Fruit fly (Drosophila melanogaster): ENCODE measurements around the gene nebu.

nebu gene

DNA sequence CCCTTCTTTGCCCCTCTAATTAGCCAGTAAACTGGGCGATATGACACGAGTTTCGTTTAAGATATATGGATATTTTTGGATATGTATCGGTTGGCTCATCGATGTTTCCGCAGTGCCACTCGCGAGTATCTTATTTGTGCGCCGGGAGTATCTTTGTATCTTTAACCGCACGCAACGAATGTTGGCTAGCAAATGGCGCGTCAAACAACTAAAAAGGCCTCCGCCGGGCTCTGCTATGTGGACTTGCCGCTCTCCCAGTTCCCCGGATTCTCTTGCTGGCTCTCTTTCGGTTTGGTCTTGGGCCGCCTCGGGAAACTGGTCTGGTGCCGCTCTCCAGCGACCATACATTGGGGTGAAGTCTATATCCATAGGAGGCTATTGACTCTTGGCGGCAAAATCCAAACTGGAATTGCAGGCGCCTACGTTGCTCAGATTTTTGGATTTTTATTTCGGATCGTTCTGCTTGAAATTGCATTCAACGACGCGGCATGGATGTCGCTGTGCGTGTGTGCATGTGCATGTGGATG, 10.5 kb downstream of the nebu start:
- TF ChIP-seq OdsH (GFP tag; optimal IDR thresholded peaks at IDR 0.05): peak; percentile 21
- no peak for TF ChIP-seq ey (GFP tag; optimal IDR thresholded peaks at IDR 0.05)
- peak; percentile 10 for TF ChIP-seq CrebA (GFP tag; optimal IDR thresholded peaks at IDR 0.05; ENCODE audit: borderline replicate concordance)
- peak; percentile 5 for TF ChIP-seq h (GFP tag; optimal IDR thresholded peaks at IDR 0.05)
- TF ChIP-seq Vsx2 (GFP tag; optimal IDR thresholded peaks at IDR 0.05; ENCODE audit: partially characterized antibody): peak; percentile 59
- no peak for TF ChIP-seq Dfd (GFP tag; optimal IDR thresholded peaks at IDR 0.05)
- peak; percentile 22 for TF ChIP-seq Sp1 (GFP tag; optimal IDR thresholded peaks at IDR 0.05)
- TF ChIP-seq Dif (GFP tag; optimal IDR thresholded peaks at IDR 0.05; ENCODE audit: partially characterized antibody): peak; percentile 90
- TF ChIP-seq brk (GFP tag; optimal IDR thresholded peaks at IDR 0.05): no peak
- TF ChIP-seq usp (GFP tag; optimal IDR thresholded peaks at IDR 0.05): no peak
- TF ChIP-seq dl (GFP tag; optimal IDR thresholded peaks at IDR 0.05; ENCODE audit: insufficient read depth in 1 of 2, partially characterized antibody in 2 of 2): peak; percentile 71 to 84
- peak; percentile 5 for TF ChIP-seq Hr83 (GFP tag; optimal IDR thresholded peaks at IDR 0.05; ENCODE audit: poor library complexity, severe bottlenecking)

DNA sequence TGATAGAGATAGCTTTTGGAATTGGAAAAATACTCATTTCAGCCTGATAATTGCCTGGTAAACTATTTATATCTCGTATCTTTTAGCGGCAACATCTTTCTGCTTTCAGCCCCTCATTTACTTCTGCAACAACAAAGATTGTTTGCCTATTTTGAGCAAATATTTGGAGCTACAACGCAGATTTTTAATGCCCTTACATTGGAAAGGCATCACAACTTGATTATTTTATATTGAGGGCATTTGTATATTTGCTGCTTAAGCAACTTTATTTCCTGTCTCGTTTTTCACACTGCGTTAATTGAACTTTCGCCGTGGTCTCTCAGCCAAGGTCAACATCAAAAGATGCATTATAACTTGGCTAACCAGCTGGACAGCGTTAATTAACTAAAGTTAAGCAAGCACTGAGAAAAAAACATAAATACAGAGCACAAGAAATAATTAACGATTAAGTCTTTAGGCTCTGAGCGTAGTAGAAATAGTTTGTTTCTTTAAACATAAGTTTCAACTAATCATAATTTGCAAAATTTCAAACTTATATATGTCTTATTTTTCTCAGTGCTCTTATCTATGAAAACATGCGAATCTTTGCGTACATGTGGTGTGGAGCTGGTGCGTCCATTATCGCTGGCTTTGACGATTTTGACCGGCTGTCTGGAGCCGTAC, 11.5 kb downstream of the nebu start:
- TF ChIP-seq psq (GFP tag; optimal IDR thresholded peaks at IDR 0.05) (peak; percentile 41), Hnf4 (GFP tag; optimal IDR thresholded peaks at IDR 0.05) (peak; percentile 50), Hr83 (GFP tag; optimal IDR thresholded peaks at IDR 0.05; ENCODE audit: poor library complexity, severe bottlenecking) (no peak), Abd-B (GFP tag; optimal IDR thresholded peaks at IDR 0.05) (no peak), CG9705 (GFP tag; optimal IDR thresholded peaks at IDR 0.05) (no peak), tai (GFP tag; optimal IDR thresholded peaks at IDR 0.05) (peak; percentile 62), h (GFP tag; optimal IDR thresholded peaks at IDR 0.05) (peak; percentile 81), br (GFP tag; optimal IDR thresholded peaks at IDR 0.05) (peak; percentile 70), dmrt93B (GFP tag; optimal IDR thresholded peaks at IDR 0.05) (no peak), Vsx2 (GFP tag; optimal IDR thresholded peaks at IDR 0.05; ENCODE audit: partially characterized antibody) (no peak), brk (GFP tag; optimal IDR thresholded peaks at IDR 0.05) (peak; percentile 53), ey (GFP tag; optimal IDR thresholded peaks at IDR 0.05) (peak; percentile 70), lola (GFP tag; optimal IDR thresholded peaks at IDR 0.05) (no peak), foxo (GFP tag; optimal IDR thresholded peaks at IDR 0.05) (peak in 1 of 2 experiments; percentile 69), Hr78 (GFP tag; optimal IDR thresholded peaks at IDR 0.05) (no peak), Dfd (GFP tag; optimal IDR thresholded peaks at IDR 0.05) (no peak), dl (GFP tag; optimal IDR thresholded peaks at IDR 0.05; ENCODE audit: insufficient read depth in 1 of 2, partially characterized antibody in 2 of 2) (no peak), OdsH (GFP tag; optimal IDR thresholded peaks at IDR 0.05) (peak; percentile 71), Sp1 (GFP tag; optimal IDR thresholded peaks at IDR 0.05) (peak; percentile 47), sage (GFP tag; optimal IDR thresholded peaks at IDR 0.05) (no peak), Jra (GFP tag; optimal IDR thresholded peaks at IDR 0.05) (no peak), CG32264 (GFP tag; optimal IDR thresholded peaks at IDR 0.05) (no peak), sv (GFP tag; optimal IDR thresholded peaks at IDR 0.05) (peak; percentile 28), pan (optimal IDR thresholded peaks at IDR 0.05) (no peak), CrebA (GFP tag; optimal IDR thresholded peaks at IDR 0.05; ENCODE audit: borderline replicate concordance) (no peak), jim (GFP tag; optimal IDR thresholded peaks at IDR 0.05) (no peak), woc (GFP tag; optimal IDR thresholded peaks at IDR 0.05) (no peak), fru (GFP tag; optimal IDR thresholded peaks at IDR 0.05) (peak; percentile 74), Dif (GFP tag; optimal IDR thresholded peaks at IDR 0.05; ENCODE audit: partially characterized antibody) (no peak), Myc (optimal IDR thresholded peaks at IDR 0.05) (no peak), rgr (GFP tag; optimal IDR thresholded peaks at IDR 0.05) (peak; percentile 76), HLH106 (tag; optimal IDR thresholded peaks at IDR 0.05) (peak; percentile 33), N (GFP tag; optimal IDR thresholded peaks at IDR 0.05) (no peak), GATAd (GFP tag; optimal IDR thresholded peaks at IDR 0.05) (no peak)

DNA sequence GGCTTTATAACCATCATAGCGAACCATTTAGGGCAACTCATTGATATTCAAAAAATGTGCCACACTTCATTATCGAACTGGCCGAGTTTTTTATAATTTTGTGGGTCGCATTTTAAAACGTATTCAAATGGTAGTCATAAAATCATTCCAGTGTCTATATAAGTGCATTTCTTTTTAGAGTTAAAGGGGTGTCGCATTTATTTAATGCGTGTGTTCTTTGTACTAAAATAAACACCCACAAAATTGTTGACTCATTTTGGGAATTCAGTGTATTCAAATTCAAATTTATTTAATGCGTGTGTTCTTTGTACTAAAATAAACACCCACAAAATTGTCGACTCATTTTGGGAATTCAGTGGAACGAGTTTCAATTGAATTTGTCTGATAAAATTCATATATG, 12.5 kb downstream of the nebu start:
- no peak for TF ChIP-seq Mio (GFP tag; optimal IDR thresholded peaks at IDR 0.05)
- TF ChIP-seq Dif (GFP tag; optimal IDR thresholded peaks at IDR 0.05; ENCODE audit: partially characterized antibody): no peak
- TF ChIP-seq dmrt93B (GFP tag; optimal IDR thresholded peaks at IDR 0.05): no peak
- no peak for TF ChIP-seq sage (GFP tag; optimal IDR thresholded peaks at IDR 0.05)
- no peak for TF ChIP-seq jim (GFP tag; optimal IDR thresholded peaks at IDR 0.05)
- TF ChIP-seq br (GFP tag; optimal IDR thresholded peaks at IDR 0.05): no peak
- TF ChIP-seq rgr (GFP tag; optimal IDR thresholded peaks at IDR 0.05): no peak

All from whole organism, wandering third instar larva.